Fruit fly (Drosophila melanogaster) whole organism, embryonic: ENCODE data around the gene CG3999.

ENCODE experiments used
- Bgb ChIP-seq: fragments of 200-800 bp; sonication (Bioruptor generic); IDR thresholded peaks from 2 replicates; pipeline ENCODE4 v1.3.6; 2022; ENCODE audit warnings: missing biosample characterization, missing genetic modification characterization; ENCODE audit not compliant: partially characterized antibody
- CG10565 ChIP-seq: fragments of 200-800 bp; sonication (Bioruptor generic); optimal IDR thresholded peaks from 3 replicates; lab custom pipeline; 2016; ENCODE audit warnings: missing biosample characterization, mild to moderate bottlenecking, missing genetic modification characterization
- CG10654 ChIP-seq: fragments of 200-800 bp; sonication (Bioruptor generic); optimal IDR thresholded peaks from 2 replicates; lab custom pipeline; 2016; ENCODE audit warnings: missing biosample characterization, missing genetic modification characterization
- CG11247 ChIP-seq: fragments of 200-800 bp; sonication (Bioruptor generic); IDR thresholded peaks from 2 replicates; pipeline ENCODE4 v1.3.6; 2022; ENCODE audit warnings: missing biosample characterization, missing genetic modification characterization
- CG11398 ChIP-seq: fragments of 200-800 bp; sonication (Bioruptor generic); optimal IDR thresholded peaks from 2 replicates; lab custom pipeline; 2016; ENCODE audit warnings: missing biosample characterization, missing genetic modification characterization
- CG12219 ChIP-seq: fragments of 200-800 bp; sonication (Bioruptor generic); optimal IDR thresholded peaks from 3 replicates; lab custom pipeline; 2018; ENCODE audit warnings: missing biosample characterization, mild to moderate bottlenecking, missing genetic modification characterization
- CG12659 ChIP-seq: fragments of 200-800 bp; sonication (Bioruptor generic); optimal IDR thresholded peaks from 3 replicates; lab custom pipeline; 2017; ENCODE audit warnings: mild to moderate bottlenecking, missing biosample characterization, missing genetic modification reagents, missing genetic modification characterization
- CG12769 ChIP-seq: fragments of 200-800 bp; sonication (Bioruptor generic); optimal IDR thresholded peaks from 2 replicates; lab custom pipeline; 2019; ENCODE audit warnings: missing biosample characterization, mild to moderate bottlenecking, missing genetic modification characterization, moderate library complexity
- CG15011 ChIP-seq: fragments of 200-800 bp; sonication (Bioruptor generic); optimal IDR thresholded peaks from 3 replicates; lab custom pipeline; 2018; ENCODE audit warnings: missing biosample characterization, mild to moderate bottlenecking, missing genetic modification characterization
- CG1603 ChIP-seq: fragments of 200-800 bp; sonication (Bioruptor generic); optimal IDR thresholded peaks from 2 replicates; lab custom pipeline; 2019; ENCODE audit warnings: missing biosample characterization, mild to moderate bottlenecking, missing genetic modification characterization, moderate library complexity
- CG16813 ChIP-seq: fragments of 200-800 bp; sonication (Bioruptor generic); IDR thresholded peaks from 3 replicates; pipeline ENCODE4 v1.3.6; 2022; ENCODE audit warnings: missing biosample characterization, missing genetic modification characterization; ENCODE audit not compliant: partially characterized antibody
- CG16863 ChIP-seq: fragments of 200-800 bp; sonication (Bioruptor generic); optimal IDR thresholded peaks from 3 replicates; lab custom pipeline; 2016; ENCODE audit warnings: missing biosample characterization, missing genetic modification characterization
- CG3163 ChIP-seq: fragments of 200-800 bp; sonication (Bioruptor generic); optimal IDR thresholded peaks from 3 replicates; lab custom pipeline; 2016; ENCODE audit warnings: missing biosample characterization, missing genetic modification characterization
- CG34224 ChIP-seq: fragments of 200-800 bp; sonication (Bioruptor generic); IDR thresholded peaks from 3 replicates; pipeline ENCODE4 v1.3.6; 2022; ENCODE audit warnings: missing biosample characterization, missing genetic modification characterization; ENCODE audit not compliant: partially characterized antibody
- CG42726 ChIP-seq: fragments of 200-800 bp; sonication (Bioruptor generic); IDR thresholded peaks from 2 replicates; pipeline ENCODE4 v1.3.6; 2022; ENCODE audit warnings: missing biosample characterization, missing genetic modification characterization; ENCODE audit not compliant: partially characterized antibody
- CG6689 ChIP-seq: fragments of 200-800 bp; sonication (Bioruptor generic); IDR thresholded peaks from 2 replicates; pipeline ENCODE4 v1.3.6; 2022; ENCODE audit warnings: missing biosample characterization, missing genetic modification characterization
- CG8924 ChIP-seq: fragments of 200-800 bp; optimal IDR thresholded peaks from 3 replicates; lab custom pipeline; 2019; ENCODE audit warnings: missing biosample characterization, mild to moderate bottlenecking, missing genetic modification characterization, moderate library complexity
- CTCF ChIP-seq: fragments of 200-800 bp; sonication (Bioruptor generic); optimal IDR thresholded peaks from 2 replicates; lab custom pipeline; 2017; ENCODE audit warnings: missing biosample characterization, mild to moderate bottlenecking, missing genetic modification characterization, moderate library complexity
- E2f2 ChIP-seq: fragments of 200-800 bp; sonication (Bioruptor generic); IDR thresholded peaks from 2 replicates; pipeline ENCODE4 v1.3.6; 2022; ENCODE audit warnings: missing biosample characterization, missing genetic modification characterization
- GATAe ChIP-seq: fragments of 200-800 bp; sonication (Bioruptor generic); conservative IDR thresholded peaks from 2 replicates; pipeline ENCODE4 v1.3.6; 2022; ENCODE audit warnings: missing biosample characterization, missing genetic modification characterization
- HHEX ChIP-seq: fragments of 200-800 bp; sonication (Bioruptor generic); optimal IDR thresholded peaks from 3 replicates; lab custom pipeline; 2017; ENCODE audit warnings: missing biosample characterization, mild to moderate bottlenecking, missing genetic modification characterization, missing genetic modification reagents
- HLH54F ChIP-seq: fragments of 200-800 bp; sonication (Bioruptor generic); optimal IDR thresholded peaks from 3 replicates; lab custom pipeline; 2016; ENCODE audit warnings: missing biosample characterization, missing genetic modification characterization
- HmgD ChIP-seq: fragments of 200-800 bp; sonication (Bioruptor generic); optimal IDR thresholded peaks from 3 replicates; lab custom pipeline; 2016; ENCODE audit warnings: missing biosample characterization, missing genetic modification characterization
- Hsf ChIP-seq: fragments of 200-800 bp; sonication (Bioruptor generic); optimal IDR thresholded peaks from 3 replicates; lab custom pipeline; 2016; ENCODE audit warnings: missing biosample characterization, missing genetic modification characterization
- Med ChIP-seq: fragments of 200-800 bp; sonication (Bioruptor generic); peaks from one replicate; lab custom pipeline; 2016; ENCODE audit warnings: missing biosample characterization, missing genetic modification characterization, mild to moderate bottlenecking, inconsistent platforms, moderate library complexity
- Nf-YA ChIP-seq: fragments of 200-800 bp; sonication (Bioruptor generic); IDR thresholded peaks from 2 replicates; pipeline ENCODE4 v1.3.6; 2022; ENCODE audit warnings: missing biosample characterization, missing genetic modification characterization
- PHDP ChIP-seq: fragments of 200-800 bp; sonication (Bioruptor generic); optimal IDR thresholded peaks from 3 replicates; lab custom pipeline; 2018; ENCODE audit warnings: missing biosample characterization, mild to moderate bottlenecking, missing genetic modification characterization, moderate library complexity
- Ravus ChIP-seq: fragments of 200-800 bp; sonication (Bioruptor generic); IDR thresholded peaks from 2 replicates; pipeline ENCODE4 v1.3.6; 2022; ENCODE audit warnings: missing biosample characterization, missing genetic modification characterization
- Scr ChIP-seq: fragments of 200-800 bp; sonication (Bioruptor generic); IDR thresholded peaks from 2 replicates; pipeline ENCODE4 v1.3.6; 2022; ENCODE audit warnings: missing biosample characterization, missing genetic modification characterization; ENCODE audit not compliant: partially characterized antibody
- Side ChIP-seq: fragments of 200-800 bp; sonication (Bioruptor generic); optimal IDR thresholded peaks from 2 replicates; lab custom pipeline; 2016; ENCODE audit warnings: missing biosample characterization, missing genetic modification characterization
- Sox100B ChIP-seq: fragments of 200-800 bp; sonication (Bioruptor generic); optimal IDR thresholded peaks from 3 replicates; lab custom pipeline; 2018; ENCODE audit warnings: missing biosample characterization, mild to moderate bottlenecking, missing genetic modification characterization
- Sox102F ChIP-seq: fragments of 200-800 bp; sonication (Bioruptor generic); optimal IDR thresholded peaks from 2 replicates; lab custom pipeline; 2018; ENCODE audit warnings: missing biosample characterization, mild to moderate bottlenecking, missing genetic modification characterization, moderate library complexity
- Sry-β ChIP-seq: fragments of 200-800 bp; sonication (Bioruptor generic); optimal IDR thresholded peaks from 2 replicates; lab custom pipeline; 2018; ENCODE audit warnings: missing biosample characterization, mild to moderate bottlenecking, missing genetic modification characterization, moderate library complexity
- Sry-δ ChIP-seq: fragments of 200-800 bp; sonication (Bioruptor generic); optimal IDR thresholded peaks from 2 replicates; lab custom pipeline; 2016; ENCODE audit warnings: missing biosample characterization, missing genetic modification characterization
- ab ChIP-seq: fragments of 200-800 bp; sonication (Bioruptor generic); optimal IDR thresholded peaks from 2 replicates; lab custom pipeline; 2016; ENCODE audit warnings: missing biosample characterization, missing genetic modification characterization
- ase ChIP-seq: fragments of 200-800 bp; sonication (Bioruptor generic); IDR thresholded peaks from 3 replicates; pipeline ENCODE4 v1.3.6; 2022; ENCODE audit warnings: missing biosample characterization, missing genetic modification characterization
- az2 ChIP-seq: fragments of 200-800 bp; sonication (Bioruptor generic); optimal IDR thresholded peaks from 3 replicates; lab custom pipeline; 2016; ENCODE audit warnings: missing biosample characterization, missing genetic modification characterization
- dpn ChIP-seq, 2 experiments: fragments of 200-800 bp; sonication (Bioruptor generic); optimal IDR thresholded peaks; 3 replicates each; lab custom pipeline; 2016; ENCODE audit warnings: missing biosample characterization in 2 of 2, missing genetic modification characterization in 2 of 2
- gfzf ChIP-seq: fragments of 200-800 bp; sonication (Bioruptor generic); optimal IDR thresholded peaks from 2 replicates; lab custom pipeline; 2016; ENCODE audit warnings: missing biosample characterization, mild to moderate bottlenecking, missing genetic modification characterization, moderate library complexity
- lab ChIP-seq: fragments of 200-800 bp; sonication (Bioruptor generic); optimal IDR thresholded peaks from 3 replicates; lab custom pipeline; 2017; ENCODE audit warnings: missing biosample characterization, missing genetic modification characterization, mild to moderate bottlenecking, moderate library complexity, missing genetic modification reagents
- nau ChIP-seq: fragments of 200-800 bp; sonication (Bioruptor generic); optimal IDR thresholded peaks from 3 replicates; lab custom pipeline; 2017; ENCODE audit warnings: missing biosample characterization, mild to moderate bottlenecking, missing genetic modification characterization, missing genetic modification reagents
- pan ChIP-seq, 4 experiments: fragments of >200 bp in 3 of 4; fragments of 200-800 bp in 1 of 4; sonication (Bioruptor generic) in 1 of 4; optimal IDR thresholded peaks in 3 of 4; IDR thresholded peaks in 1 of 4; 2 replicates each; pipeline versions ENCODE4 v1.3.6 to Lab custom; 2017 to 2022; ENCODE audit warnings: missing biosample characterization in 2 of 4, missing genetic modification characterization in 2 of 4, mixed read lengths in 1 of 4
- prd ChIP-seq, 3 experiments: fragments of >200 bp in 2 of 3; fragments of 200-800 bp in 1 of 3; sonication (Bioruptor generic) in 1 of 3; optimal IDR thresholded peaks in 2 of 3; IDR thresholded peaks in 1 of 3; 2 replicates in 2 of 3; 3 replicates in 1 of 3; pipeline versions ENCODE4 v1.3.6 to Lab custom; 2017 to 2022; ENCODE audit warnings: missing biosample characterization in 1 of 3, missing genetic modification characterization in 1 of 3
- ranshi ChIP-seq: fragments of 200-800 bp; sonication (Bioruptor generic); IDR thresholded peaks from 2 replicates; pipeline ENCODE4 v1.3.6; 2022; ENCODE audit warnings: missing biosample characterization, missing genetic modification characterization
- salm ChIP-seq: fragments of 200-800 bp; sonication (Bioruptor generic); optimal IDR thresholded peaks from 2 replicates; lab custom pipeline; 2018; ENCODE audit warnings: missing biosample characterization, mild to moderate bottlenecking, missing genetic modification characterization
- sqz ChIP-seq: fragments of 200-800 bp; sonication (Bioruptor generic); optimal IDR thresholded peaks from 3 replicates; lab custom pipeline; 2018; ENCODE audit warnings: missing biosample characterization, mild to moderate bottlenecking, missing genetic modification characterization
- trem ChIP-seq: fragments of 200-800 bp; optimal IDR thresholded peaks from 3 replicates; lab custom pipeline; 2019; ENCODE audit warnings: missing biosample characterization, mild to moderate bottlenecking, missing genetic modification characterization, moderate library complexity
- tx ChIP-seq: fragments of 200-800 bp; sonication (Bioruptor generic); optimal IDR thresholded peaks from 2 replicates; lab custom pipeline; 2016; ENCODE audit warnings: missing biosample characterization, missing genetic modification characterization
- wor ChIP-seq: fragments of 200-800 bp; sonication (Bioruptor generic); IDR thresholded peaks from 2 replicates; pipeline ENCODE4 v1.3.6; 2022; ENCODE audit warnings: missing biosample characterization, missing genetic modification characterization
- zfh1 ChIP-seq: fragments of 200-800 bp; sonication (Bioruptor generic); IDR thresholded peaks from 3 replicates; pipeline ENCODE4 v1.3.6; 2022; ENCODE audit warnings: missing biosample characterization, missing genetic modification characterization

The CG3999 gene

DNA sequence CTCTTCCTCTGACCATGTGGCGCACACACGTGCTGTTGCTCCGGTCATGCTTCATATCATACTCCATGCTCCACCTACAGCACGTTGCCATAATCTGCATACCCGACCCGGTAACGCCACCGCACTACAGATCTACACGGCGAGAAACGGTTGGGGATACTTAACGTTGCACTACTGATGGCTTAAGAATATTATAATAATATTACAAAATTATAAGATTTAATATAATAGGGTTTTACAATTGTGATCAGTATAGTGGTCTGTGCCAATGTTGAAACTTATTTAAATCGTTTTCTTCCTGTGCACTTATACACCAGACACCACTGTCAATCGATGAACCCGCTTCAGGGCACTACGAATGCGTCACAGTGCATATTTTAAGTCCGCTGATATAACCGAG, 37.9 kb upstream of the CG3999 start (continued):
- no peak for TF ChIP-seq trem
- peak; percentile 54 for TF ChIP-seq CG12659 (GFP tag; lab: Kevin White, UChicago)
- TF ChIP-seq CG34224 (GFP tag; lab: Robert Waterston, UW): no peak
- TF ChIP-seq CG11398 (GFP tag; lab: Kevin White, UChicago): no peak
- TF ChIP-seq CG1603 (tag; lab: Kevin White, UChicago): peak; percentile 70
- TF ChIP-seq ase (GFP tag; lab: Robert Waterston, UW): peak; percentile 84
- no peak for TF ChIP-seq pan (optimal IDR thresholded peaks at IDR 0.05; lab: Kevin White, UChicago)
- TF ChIP-seq pan (GFP tag; optimal IDR thresholded peaks at IDR 0.05 in 1 of 2, IDR thresholded peaks at IDR 0.05 in 1 of 2): peak in 1 of 2 experiments; percentile 78
- TF ChIP-seq Sox102F (GFP tag; lab: Kevin White, UChicago): peak; percentile 88
- TF ChIP-seq Nf-YA (GFP tag; lab: Robert Waterston, UW): peak; percentile 66; the same call in 1 of the 2 replicates
- TF ChIP-seq nau (GFP tag; lab: Kevin White, UChicago): no peak
- TF ChIP-seq Sox100B: peak; percentile 69
- TF ChIP-seq CG42726: no peak
- TF ChIP-seq CG15011 (GFP tag; lab: Kevin White, UChicago): peak; percentile 32
- no peak for TF ChIP-seq Sry-δ
- peak; percentile 79 for TF ChIP-seq CG6689 (GFP tag; lab: Robert Waterston, UW)
- peak; percentile 51; the same call in 1 of the 2 replicates for TF ChIP-seq ranshi (GFP tag; lab: Robert Waterston, UW)
- TF ChIP-seq zfh1 (GFP tag; lab: Robert Waterston, UW): peak; percentile 64
- peak in 1 of 2 experiments; percentile 64 for TF ChIP-seq dpn (GFP tag; optimal IDR thresholded peaks at IDR 0.05; lab: Kevin White, UChicago)
- no peak for TF ChIP-seq CG10565 (GFP tag; lab: Kevin White, UChicago)
- TF ChIP-seq CG11247 (GFP tag; lab: Robert Waterston, UW): peak; percentile 47; the same call in 1 of the 2 replicates
- TF ChIP-seq CTCF (GFP tag; lab: Kevin White, UChicago): peak; percentile 14
- peak; percentile 41 for TF ChIP-seq Ravus (GFP tag; lab: Robert Waterston, UW)
- no peak for TF ChIP-seq CG16863 (GFP tag; lab: Kevin White, UChicago)
- no peak for TF ChIP-seq CG12769 (tag; lab: Kevin White, UChicago)
- TF ChIP-seq Med (GFP tag; lab: Kevin White, UChicago): peak; percentile 59
- no peak for TF ChIP-seq CG16813 (GFP tag; lab: Robert Waterston, UW)
- TF ChIP-seq prd (optimal IDR thresholded peaks at IDR 0.05; lab: Kevin White, UChicago): no peak
- peak; percentile 84 for TF ChIP-seq prd (GFP tag; IDR thresholded peaks at IDR 0.05; lab: Robert Waterston, UW)
- peak; percentile 61 for TF ChIP-seq HHEX (GFP tag; lab: Kevin White, UChicago)
- TF ChIP-seq E2f2 (GFP tag; lab: Robert Waterston, UW): peak; percentile 45
- TF ChIP-seq GATAe (GFP tag; lab: Robert Waterston, UW): no peak
- TF ChIP-seq Sry-β (GFP tag; lab: Kevin White, UChicago): no peak
- no peak for TF ChIP-seq CG3163 (GFP tag; lab: Kevin White, UChicago)
- peak; percentile 65 for TF ChIP-seq az2 (GFP tag; lab: Kevin White, UChicago)
- peak; percentile 73 for TF ChIP-seq wor (GFP tag; lab: Robert Waterston, UW)
- TF ChIP-seq lab: peak; percentile 74
- TF ChIP-seq Bgb: no peak
- TF ChIP-seq Hsf (GFP tag; lab: Kevin White, UChicago): peak; percentile 16
- TF ChIP-seq HLH54F (GFP tag; lab: Kevin White, UChicago): no peak
- no peak for TF ChIP-seq CG8924 (tag; lab: Kevin White, UChicago)
- TF ChIP-seq sqz: no peak
- TF ChIP-seq Scr (GFP tag; lab: Robert Waterston, UW): no peak
- peak; percentile 37 for TF ChIP-seq salm
- TF ChIP-seq HmgD (GFP tag; lab: Kevin White, UChicago): no peak
- TF ChIP-seq PHDP (tag; lab: Kevin White, UChicago): no peak
- TF ChIP-seq CG10654 (GFP tag; lab: Kevin White, UChicago): peak; percentile 68
- no peak for TF ChIP-seq ab (GFP tag; lab: Kevin White, UChicago)
- TF ChIP-seq tx (GFP tag; lab: Kevin White, UChicago): no peak
- no peak for TF ChIP-seq gfzf
- peak; percentile 49 for TF ChIP-seq CG12219 (GFP tag; lab: Kevin White, UChicago)
- no peak for TF ChIP-seq Side (GFP tag; lab: Kevin White, UChicago)
